Worm (Caenorhabditis elegans): ENCODE results near the gene rbx-1.

rbx-1 gene

ce11 chrV:9712418-9713173, 22.3 kb upstream of the rbx-1 start:
- no peak for TF ChIP-seq unc-39 (tag; optimal IDR thresholded peaks at IDR 0.05)
- no peak for TF ChIP-seq ham-2 (GFP tag; optimal IDR thresholded peaks at IDR 0.05)
- TF ChIP-seq hlh-1 (tag; optimal IDR thresholded peaks at IDR 0.05) = no peak
- TF ChIP-seq lsy-2 (tag; optimal IDR thresholded peaks at IDR 0.05) = no peak
- TF ChIP-seq ceh-43 (GFP tag; optimal IDR thresholded peaks at IDR 0.05) = no peak
- no peak for TF ChIP-seq ceh-83 (GFP tag; optimal IDR thresholded peaks at IDR 0.05)
- TF ChIP-seq nhr-2 (tag; optimal IDR thresholded peaks at IDR 0.05) = no peak
- no peak for TF ChIP-seq nhr-12 (tag; optimal IDR thresholded peaks at IDR 0.05)
- TF ChIP-seq ztf-11 (tag; optimal IDR thresholded peaks at IDR 0.05) = no peak
- TF ChIP-seq unc-62 (GFP tag; optimal IDR thresholded peaks at IDR 0.05) = no peak
- TF ChIP-seq tbx-8 (GFP tag; optimal IDR thresholded peaks at IDR 0.05) = no peak
- no peak for TF ChIP-seq mab-5 (tag; optimal IDR thresholded peaks at IDR 0.05)
- no peak for TF ChIP-seq ces-1 (GFP tag; optimal IDR thresholded peaks at IDR 0.05)
- no peak for TF ChIP-seq elt-1 (tag; optimal IDR thresholded peaks at IDR 0.05; ENCODE audit: borderline replicate concordance, insufficient read depth)
- no peak for TF ChIP-seq blmp-1 (tag; optimal IDR thresholded peaks at IDR 0.05)

ce11 chrV:9711174-9711573, 20.9 kb upstream of the rbx-1 start:
- TF ChIP-seq lin-32 (GFP tag; optimal IDR thresholded peaks at IDR 0.05) (no peak), mls-2 (tag; optimal IDR thresholded peaks at IDR 0.05) (no peak), snpc-4 (tag; optimal IDR thresholded peaks at IDR 0.05) (no peak), elt-3 (tag; optimal IDR thresholded peaks at IDR 0.05) (no peak), sem-2 (GFP tag; optimal IDR thresholded peaks at IDR 0.05) (no peak), nhr-2 (tag; optimal IDR thresholded peaks at IDR 0.05) (no peak), ceh-43 (GFP tag; optimal IDR thresholded peaks at IDR 0.05) (no peak), ces-1 (GFP tag; optimal IDR thresholded peaks at IDR 0.05) (no peak), drap-1 (GFP tag; optimal IDR thresholded peaks at IDR 0.05) (no peak), nhr-28 (tag; optimal IDR thresholded peaks at IDR 0.05) (no peak), unc-120 (tag; optimal IDR thresholded peaks at IDR 0.05; ENCODE audit: poor library complexity, severe bottlenecking) (no peak), blmp-1 (tag; optimal IDR thresholded peaks at IDR 0.05) (no peak), ceh-39 (tag; optimal IDR thresholded peaks at IDR 0.05) (no peak), tbx-8 (GFP tag; optimal IDR thresholded peaks at IDR 0.05) (no peak), lsy-2 (tag; optimal IDR thresholded peaks at IDR 0.05) (no peak), ztf-11 (tag; optimal IDR thresholded peaks at IDR 0.05) (no peak)

- TF ChIP-seq blmp-1 (tag; optimal IDR thresholded peaks at IDR 0.05) (no peak), ceh-83 (GFP tag; optimal IDR thresholded peaks at IDR 0.05) (no peak), mls-2 (tag; optimal IDR thresholded peaks at IDR 0.05) (no peak), mab-5 (tag; optimal IDR thresholded peaks at IDR 0.05) (no peak)
These were observed 19.4 kb upstream of the rbx-1 start, which contains the start of gene tag-120 for ce11 chrV:9709747-9710146. tag-120 (minus strand) TSS chrV:9709814.

- TF ChIP-seq sptf-1 (tag; optimal IDR thresholded peaks at IDR 0.05) (no peak), nhr-237 (tag; optimal IDR thresholded peaks at IDR 0.05) (no peak), unc-39 (tag; optimal IDR thresholded peaks at IDR 0.05) (no peak), zip-8 (tag; optimal IDR thresholded peaks at IDR 0.05) (no peak), mep-1 (tag; optimal IDR thresholded peaks at IDR 0.05) (no peak), hlh-1 (tag; optimal IDR thresholded peaks at IDR 0.05) (no peak), lin-32 (GFP tag; optimal IDR thresholded peaks at IDR 0.05) (no peak), lin-13 (tag; optimal IDR thresholded peaks at IDR 0.05) (no peak), ces-1 (GFP tag; optimal IDR thresholded peaks at IDR 0.05) (no peak), cnd-1 (tag; optimal IDR thresholded peaks at IDR 0.05) (no peak)
These were observed 16.3 kb upstream of the rbx-1 start for ce11 chrV:9706592-9706991.

- no peak for TF ChIP-seq unc-39 (tag; optimal IDR thresholded peaks at IDR 0.05)
- peak; percentile 18 for TF ChIP-seq nhr-237 (tag; optimal IDR thresholded peaks at IDR 0.05)
- TF ChIP-seq nhr-2 (tag; optimal IDR thresholded peaks at IDR 0.05) = no peak
- peak; percentile 66 for TF ChIP-seq ces-1 (GFP tag; optimal IDR thresholded peaks at IDR 0.05)
- peak; percentile 3 for TF ChIP-seq lsy-2 (tag; optimal IDR thresholded peaks at IDR 0.05)
- peak; percentile 11 for TF ChIP-seq mep-1 (tag; optimal IDR thresholded peaks at IDR 0.05)
These were observed 14.1 kb upstream of the rbx-1 start for ce11 chrV:9704399-9704798.
